Worm (Caenorhabditis elegans) whole organism, L4 larva: ENCODE results near the gene F36H9.5.

Experiments used
- ceh-82 ChIP-seq: sonication (generic microtip); optimal IDR thresholded peaks from 2 replicates; lab custom pipeline; 2017; ENCODE audit warnings: missing biosample characterization, missing genetic modification characterization
- lsy-2 ChIP-seq, 2 experiments: fragments of 150-350 bp in 1 of 2; sonication (generic microtip) in 1 of 2; optimal IDR thresholded peaks; 2 replicates each; lab custom pipeline; 2014 to 2017; ENCODE audit warnings: missing biosample characterization in 2 of 2, missing genetic modification characterization in 2 of 2
- snpc-4 ChIP-seq: fragments of 150-350 bp; optimal IDR thresholded peaks from 2 replicates; lab custom pipeline; 2014; ENCODE audit warnings: missing biosample characterization, missing genetic modification characterization
- tag-97 ChIP-seq: fragments of 200-800 bp; sonication (Bioruptor generic); IDR thresholded peaks from 2 replicates; pipeline ENCODE4 v1.3.6; 2022; ENCODE audit warnings: missing genetic modification characterization, missing compliant biosample characterization
- ztf-11 ChIP-seq: fragments of 150-350 bp; optimal IDR thresholded peaks from 2 replicates; lab custom pipeline; 2014; ENCODE audit warnings: missing biosample characterization, missing genetic modification characterization

ce11 chrV:1824528-1824927, 42.7 kb upstream of the F36H9.5 start:
- TF ChIP-seq ceh-82 (tag; lab: Kevin White, UChicago): no peak
- no peak for TF ChIP-seq lsy-2 (tag; optimal IDR thresholded peaks at IDR 0.05; lab: Kevin White, UChicago)
- no peak for TF ChIP-seq tag-97 (GFP tag; lab: Robert Waterston, UW)
- TF ChIP-seq snpc-4 (tag; lab: Kevin White, UChicago): no peak
- no peak for TF ChIP-seq ztf-11 (tag; lab: Kevin White, UChicago)
